Worm (Caenorhabditis elegans) whole organism, L1 larva: ENCODE measurements around the gene suca-1.

ENCODE experiments used
- C04F5.9 ChIP-seq: sonication (generic microtip); optimal IDR thresholded peaks from 2 replicates; lab custom pipeline; 2016; ENCODE audit warnings: missing genetic modification characterization, missing compliant biosample characterization
- C16A3.4 ChIP-seq: fragments of 150-350 bp; optimal IDR thresholded peaks from 2 replicates; lab custom pipeline; 2014; ENCODE audit warnings: missing biosample characterization, missing genetic modification characterization
- F16B12.6 ChIP-seq: fragments of 150-350 bp; optimal IDR thresholded peaks from 2 replicates; lab custom pipeline; 2014; ENCODE audit warnings: missing biosample characterization, missing genetic modification characterization
- Y116A8C.19 ChIP-seq: sonication (generic microtip); optimal IDR thresholded peaks from 2 replicates; lab custom pipeline; 2016; ENCODE audit warnings: missing compliant biosample characterization, missing genetic modification characterization, borderline replicate concordance
- alr-1 ChIP-seq: fragments of 200-800 bp; sonication (Bioruptor generic); optimal IDR thresholded peaks from 2 replicates; lab custom pipeline; 2018; ENCODE audit warnings: borderline replicate concordance, mild to moderate bottlenecking, missing genetic modification characterization, missing compliant biosample characterization
- ama-1 ChIP-seq: fragments of 150-350 bp; optimal IDR thresholded peaks from 2 replicates; lab custom pipeline; 2014
- blmp-1 ChIP-seq: fragments of 150-350 bp; optimal IDR thresholded peaks from 2 replicates; lab custom pipeline; 2014; ENCODE audit warnings: missing biosample characterization, missing genetic modification characterization
- ceh-63 ChIP-seq: fragments of 200-800 bp; sonication (Bioruptor generic); optimal IDR thresholded peaks from 2 replicates; lab custom pipeline; 2018; ENCODE audit warnings: mild to moderate bottlenecking, missing genetic modification characterization, missing compliant biosample characterization
- ceh-8 ChIP-seq: fragments of 200-800 bp; sonication (Bioruptor generic); optimal IDR thresholded peaks from 2 replicates; lab custom pipeline; 2018; ENCODE audit warnings: mild to moderate bottlenecking, missing genetic modification characterization, moderate library complexity, missing compliant biosample characterization
- ceh-90 ChIP-seq: sonication (generic microtip); optimal IDR thresholded peaks from 2 replicates; lab custom pipeline; 2016; ENCODE audit warnings: missing genetic modification characterization, missing compliant biosample characterization
- ces-1 ChIP-seq: fragments of 150-350 bp; optimal IDR thresholded peaks from 2 replicates; lab custom pipeline; 2014; ENCODE audit warnings: missing biosample characterization, missing genetic modification reagents, missing genetic modification characterization
- efl-3 ChIP-seq: fragments of 200-800 bp; sonication (Bioruptor generic); optimal IDR thresholded peaks from 2 replicates; lab custom pipeline; 2018; ENCODE audit warnings: mild to moderate bottlenecking, missing genetic modification characterization, missing compliant biosample characterization
- egl-13 ChIP-seq: sonication (generic microtip); optimal IDR thresholded peaks from 2 replicates; lab custom pipeline; 2016; ENCODE audit warnings: missing genotype, missing genetic modification reagents, missing genetic modification characterization, missing compliant biosample characterization
- elt-2 ChIP-seq: sonication (generic microtip); optimal IDR thresholded peaks from 2 replicates; lab custom pipeline; 2016; ENCODE audit warnings: missing genetic modification characterization, mild to moderate bottlenecking, inconsistent platforms, missing compliant biosample characterization, missing genetic modification reagents
- elt-3 ChIP-seq, 6 experiments: fragments of 150-350 bp in 1 of 6; sonication (generic microtip); optimal IDR thresholded peaks; 2 replicates each; lab custom pipeline; 2017 to 2018; ENCODE audit warnings: missing biosample characterization in 6 of 6, missing genetic modification characterization in 6 of 6, inconsistent platforms in 1 of 6
- fkh-8 ChIP-seq: sonication (generic microtip); optimal IDR thresholded peaks from 2 replicates; lab custom pipeline; 2016; ENCODE audit warnings: mild to moderate bottlenecking, missing genetic modification characterization, missing compliant biosample characterization
- fos-1 ChIP-seq: fragments of 150-350 bp; optimal IDR thresholded peaks from 2 replicates; lab custom pipeline; 2014; ENCODE audit warnings: missing biosample characterization, missing genetic modification characterization
- hlh-4 ChIP-seq: sonication (generic microtip); optimal IDR thresholded peaks from 2 replicates; lab custom pipeline; 2016; ENCODE audit warnings: mild to moderate bottlenecking, missing genetic modification characterization, missing compliant biosample characterization
- hpl-2 ChIP-seq: fragments of 150-350 bp; optimal IDR thresholded peaks from 2 replicates; lab custom pipeline; 2014; ENCODE audit warnings: missing biosample characterization, missing genetic modification reagents, missing genetic modification characterization
- irx-1 ChIP-seq: sonication (generic microtip); optimal IDR thresholded peaks from 2 replicates; lab custom pipeline; 2016; ENCODE audit warnings: missing genetic modification characterization, missing compliant biosample characterization
- isw-1 ChIP-seq: fragments of 200-800 bp; sonication (Bioruptor generic); IDR thresholded peaks from 2 replicates; pipeline ENCODE4 v1.3.6; 2022; ENCODE audit warnings: missing genetic modification characterization, missing compliant biosample characterization
- jun-1 ChIP-seq: fragments of 150-350 bp; optimal IDR thresholded peaks from 2 replicates; lab custom pipeline; 2014; ENCODE audit warnings: missing biosample characterization, missing genetic modification reagents, missing genetic modification characterization
- lin-13 ChIP-seq: fragments of 150-350 bp; optimal IDR thresholded peaks from 2 replicates; lab custom pipeline; 2014; ENCODE audit warnings: missing biosample characterization, missing genetic modification reagents, missing genetic modification characterization
- lin-14 ChIP-seq: fragments of 200-800 bp; sonication (Bioruptor generic); optimal IDR thresholded peaks from 2 replicates; lab custom pipeline; 2018; ENCODE audit warnings: mild to moderate bottlenecking, missing genetic modification characterization, moderate library complexity, missing compliant biosample characterization
- lin-35 ChIP-seq, 2 experiments: fragments of 150-350 bp; optimal IDR thresholded peaks; 2 replicates each; lab custom pipeline; 2014; ENCODE audit warnings: missing biosample characterization in 2 of 2, missing genetic modification characterization in 2 of 2, missing genetic modification reagents in 2 of 2
- lin-39 ChIP-seq: fragments of 150-350 bp; optimal IDR thresholded peaks from 2 replicates; lab custom pipeline; 2014; ENCODE audit warnings: missing biosample characterization, missing genetic modification reagents, missing genetic modification characterization
- lsy-2 ChIP-seq, 2 experiments: fragments of 150-350 bp; optimal IDR thresholded peaks; 2 replicates each; lab custom pipeline; 2014; ENCODE audit warnings: missing biosample characterization in 2 of 2, missing genetic modification characterization in 2 of 2
- mdl-1 ChIP-seq, 2 experiments: fragments of 150-350 bp; optimal IDR thresholded peaks; 2 replicates each; lab custom pipeline; 2014 to 2017; ENCODE audit warnings: missing biosample characterization in 2 of 2, missing genetic modification characterization in 2 of 2, inconsistent platforms in 1 of 2
- nhr-11 ChIP-seq: fragments of 150-350 bp; optimal IDR thresholded peaks from 2 replicates; lab custom pipeline; 2014; ENCODE audit warnings: missing biosample characterization, missing genetic modification characterization
- nhr-12 ChIP-seq: sonication (generic microtip); optimal IDR thresholded peaks from 2 replicates; lab custom pipeline; 2017; ENCODE audit warnings: missing biosample characterization, missing genetic modification characterization
- nhr-20 ChIP-seq: sonication (generic microtip); optimal IDR thresholded peaks from 2 replicates; lab custom pipeline; 2016; ENCODE audit warnings: mild to moderate bottlenecking, missing genetic modification characterization, missing compliant biosample characterization
- nhr-237 ChIP-seq: fragments of 150-350 bp; optimal IDR thresholded peaks from 2 replicates; lab custom pipeline; 2014; ENCODE audit warnings: missing biosample characterization, missing genetic modification characterization
- nhr-28 ChIP-seq: fragments of 150-350 bp; optimal IDR thresholded peaks from 2 replicates; lab custom pipeline; 2014; ENCODE audit warnings: missing biosample characterization, missing genetic modification characterization
- nhr-71 ChIP-seq: sonication (generic microtip); optimal IDR thresholded peaks from 2 replicates; lab custom pipeline; 2016; ENCODE audit warnings: mild to moderate bottlenecking, missing genetic modification characterization, moderate library complexity, missing compliant biosample characterization
- nhr-85 ChIP-seq: sonication (generic microtip); peaks from one replicate; lab custom pipeline; 2016; ENCODE audit warnings: missing genetic modification characterization, inconsistent platforms, missing compliant biosample characterization
- pag-3 ChIP-seq: sonication (generic microtip); optimal IDR thresholded peaks from 2 replicates; lab custom pipeline; 2017; ENCODE audit warnings: missing genetic modification characterization, mild to moderate bottlenecking, missing compliant biosample characterization, antibody characterized with exemption, borderline replicate concordance; ENCODE audit not compliant: insufficient read depth
- pax-3 ChIP-seq: fragments of 200-800 bp; sonication (Bioruptor generic); optimal IDR thresholded peaks from 2 replicates; lab custom pipeline; 2018; ENCODE audit warnings: mild to moderate bottlenecking, missing genetic modification characterization, moderate library complexity, missing compliant biosample characterization
- rnt-1 ChIP-seq: sonication (generic microtip); optimal IDR thresholded peaks from 2 replicates; lab custom pipeline; 2016; ENCODE audit warnings: mild to moderate bottlenecking, missing genetic modification characterization, moderate library complexity, missing compliant biosample characterization
- skn-1 ChIP-seq: fragments of 150-350 bp; optimal IDR thresholded peaks from 2 replicates; lab custom pipeline; 2014; ENCODE audit warnings: missing biosample characterization, missing genetic modification characterization
- snu-23 ChIP-seq: sonication (generic microtip); optimal IDR thresholded peaks from 2 replicates; lab custom pipeline; 2016; ENCODE audit warnings: missing genetic modification characterization, missing compliant biosample characterization
- sox-4 ChIP-seq: sonication (generic microtip); optimal IDR thresholded peaks from 2 replicates; lab custom pipeline; 2016; ENCODE audit warnings: missing genetic modification characterization, missing compliant biosample characterization
- sptf-1 ChIP-seq: fragments of 150-350 bp; optimal IDR thresholded peaks from 2 replicates; lab custom pipeline; 2014; ENCODE audit warnings: missing biosample characterization, missing genetic modification characterization
- sup-37 ChIP-seq: fragments of 200-800 bp; sonication (Bioruptor generic); optimal IDR thresholded peaks from 2 replicates; lab custom pipeline; 2018; ENCODE audit warnings: mild to moderate bottlenecking, missing genetic modification characterization, missing compliant biosample characterization
- tbx-2 ChIP-seq: sonication (generic microtip); optimal IDR thresholded peaks from 2 replicates; lab custom pipeline; 2016; ENCODE audit warnings: missing genetic modification characterization, missing compliant biosample characterization
- tlp-1 ChIP-seq: fragments of 150-350 bp; optimal IDR thresholded peaks from 2 replicates; lab custom pipeline; 2014; ENCODE audit warnings: missing biosample characterization, missing genetic modification characterization
- unc-130 ChIP-seq: fragments of 150-350 bp; optimal IDR thresholded peaks from 2 replicates; lab custom pipeline; 2017; ENCODE audit warnings: missing biosample characterization, missing genetic modification characterization, inconsistent platforms
- unc-30 ChIP-seq: sonication (generic microtip); optimal IDR thresholded peaks from 2 replicates; lab custom pipeline; 2017; ENCODE audit warnings: missing biosample characterization, missing genetic modification characterization
- unc-62 ChIP-seq: fragments of 150-350 bp; optimal IDR thresholded peaks from 2 replicates; lab custom pipeline; 2014; ENCODE audit warnings: missing biosample characterization, missing genetic modification reagents, missing genetic modification characterization
- unc-86 ChIP-seq: sonication (generic microtip); optimal IDR thresholded peaks from 2 replicates; lab custom pipeline; 2016; ENCODE audit warnings: missing genetic modification characterization, missing compliant biosample characterization
- vab-15 ChIP-seq: sonication (generic microtip); optimal IDR thresholded peaks from 2 replicates; lab custom pipeline; 2017; ENCODE audit warnings: missing genotype, mild to moderate bottlenecking, missing genetic modification characterization, missing compliant biosample characterization
- zip-4 ChIP-seq: fragments of 200-800 bp; sonication (Bioruptor generic); optimal IDR thresholded peaks from 2 replicates; lab custom pipeline; 2018; ENCODE audit warnings: mild to moderate bottlenecking, missing genetic modification characterization, moderate library complexity, missing compliant biosample characterization
- ztf-11 ChIP-seq, 2 experiments: sonication (generic microtip); optimal IDR thresholded peaks; 2 replicates each; lab custom pipeline; 2016 to 2017; ENCODE audit warnings: missing genetic modification characterization in 2 of 2, missing biosample characterization in 1 of 2, missing compliant biosample characterization in 1 of 2
- ztf-4 ChIP-seq: fragments of 150-350 bp; optimal IDR thresholded peaks from 2 replicates; lab custom pipeline; 2014; ENCODE audit warnings: missing biosample characterization, missing genetic modification characterization

suca-1 gene

ce11 chrX:10900079-10900724 is at the start of gene suca-1:
Gene suca-1 (minus strand): TSS chrX:10900114.
- TF ChIP-seq C04F5.9 (no peak), sptf-1 (tag; lab: Kevin White, UChicago) (no peak), ceh-63 (GFP tag; lab: Kevin White, UChicago) (no peak), pag-3 (tag; lab: Kevin White, UChicago) (no peak), nhr-85 (tag; lab: Kevin White, UChicago) (no peak), F16B12.6 (peak; percentile 93), ceh-90 (tag; lab: Kevin White, UChicago) (no peak), isw-1 (GFP tag; lab: Robert Waterston, UW) (0 out of 2 replicates have a peak, but pooled peaks have one; percentile 6), unc-130 (no peak), nhr-71 (tag; lab: Kevin White, UChicago) (peak; percentile 51), unc-30 (tag; lab: Kevin White, UChicago) (no peak), fkh-8 (tag; lab: Kevin White, UChicago) (peak; percentile 59), efl-3 (no peak), pax-3 (tag; lab: Kevin White, UChicago) (no peak), nhr-20 (tag; lab: Kevin White, UChicago) (peak; percentile 61), Y116A8C.19 (tag; lab: Kevin White, UChicago) (no peak), mdl-1 (tag; optimal IDR thresholded peaks at IDR 0.05; lab: Kevin White, UChicago) (peak in 1 of 2 experiments; percentile 27), lin-13 (GFP tag; lab: Kevin White, UChicago) (peak; percentile 7), nhr-12 (tag; lab: Kevin White, UChicago) (no peak), lin-39 (tag; lab: Kevin White, UChicago) (no peak), tbx-2 (tag; lab: Kevin White, UChicago) (peak; percentile 21), lsy-2 (tag; optimal IDR thresholded peaks at IDR 0.05; lab: Kevin White, UChicago) (peak; percentile 14 to 50), vab-15 (tag; lab: Kevin White, UChicago) (peak; percentile 51), rnt-1 (tag; lab: Kevin White, UChicago) (peak; percentile 61), ztf-4 (tag; lab: Kevin White, UChicago) (no peak), elt-3 (tag; optimal IDR thresholded peaks at IDR 0.05; lab: Kevin White, UChicago) (no peak), nhr-28 (tag; lab: Kevin White, UChicago) (no peak), ceh-8 (GFP tag; lab: Kevin White, UChicago) (no peak), lin-14 (GFP tag; lab: Kevin White, UChicago) (peak; percentile 72), irx-1 (tag; lab: Kevin White, UChicago) (no peak), alr-1 (tag; lab: Kevin White, UChicago) (no peak), lin-35 (GFP tag; optimal IDR thresholded peaks at IDR 0.05; lab: Kevin White, UChicago) (peak; percentile 40 to 54), skn-1 (tag; lab: Kevin White, UChicago) (no peak), tlp-1 (no peak), snu-23 (peak; percentile 61), fos-1 (tag; lab: Kevin White, UChicago) (no peak), elt-2 (tag; lab: Kevin White, UChicago) (peak; percentile 61), unc-62 (no peak), unc-86 (no peak), blmp-1 (tag; lab: Kevin White, UChicago) (peak; percentile 83), sox-4 (no peak), ama-1 (lab: Kevin White, UChicago) (no peak), jun-1 (tag; lab: Kevin White, UChicago) (peak; percentile 7), C16A3.4 (tag; lab: Kevin White, UChicago) (peak; percentile 7), hlh-4 (tag; lab: Kevin White, UChicago) (no peak), ces-1 (GFP tag; lab: Kevin White, UChicago) (no peak), zip-4 (GFP tag; lab: Kevin White, UChicago) (no peak), ztf-11 (tag; optimal IDR thresholded peaks at IDR 0.05; lab: Kevin White, UChicago) (no peak), sup-37 (GFP tag; lab: Kevin White, UChicago) (no peak), nhr-11 (tag; lab: Kevin White, UChicago) (no peak), nhr-237 (tag; lab: Kevin White, UChicago) (no peak), egl-13 (tag; lab: Kevin White, UChicago) (no peak), hpl-2 (no peak)
